Worm (Caenorhabditis elegans) whole organism, L3 larva: ENCODE data around the gene C15B12.4.

Experiments
- ZK546.5 ChIP-seq: sonication (generic microtip); optimal IDR thresholded peaks from 2 replicates; lab custom pipeline; 2017; ENCODE audit warnings: missing biosample characterization, missing genetic modification characterization
- aly-2 ChIP-seq: fragments of 150-350 bp; optimal IDR thresholded peaks from 2 replicates; lab custom pipeline; 2014; ENCODE audit warnings: missing biosample characterization, missing genetic modification characterization
- ceh-16 ChIP-seq: sonication (generic microtip); optimal IDR thresholded peaks from 2 replicates; lab custom pipeline; 2017; ENCODE audit warnings: missing biosample characterization, missing genetic modification characterization
- ceh-28 ChIP-seq: fragments of 150-350 bp; optimal IDR thresholded peaks from 2 replicates; lab custom pipeline; 2014; ENCODE audit warnings: missing biosample characterization, missing genetic modification reagents, missing genetic modification characterization
- ceh-82 ChIP-seq: fragments of 150-350 bp; optimal IDR thresholded peaks from 2 replicates; lab custom pipeline; 2014; ENCODE audit warnings: missing biosample characterization, missing genetic modification characterization
- ceh-9 ChIP-seq: sonication (generic microtip); optimal IDR thresholded peaks from 2 replicates; lab custom pipeline; 2018; ENCODE audit warnings: missing biosample characterization, missing genetic modification characterization
- egl-27 ChIP-seq: sonication (generic microtip); optimal IDR thresholded peaks from 4 replicates; lab custom pipeline; 2017; ENCODE audit warnings: missing biosample characterization, missing genetic modification reagents, missing genetic modification characterization
- elt-1 ChIP-seq: fragments of 150-350 bp; optimal IDR thresholded peaks from 2 replicates; lab custom pipeline; 2014; ENCODE audit warnings: missing biosample characterization, missing genetic modification characterization
- elt-2 ChIP-seq: sonication (generic microtip); optimal IDR thresholded peaks from 2 replicates; lab custom pipeline; 2016; ENCODE audit warnings: missing genetic modification reagents, mild to moderate bottlenecking, missing genetic modification characterization, missing compliant biosample characterization
- elt-3 ChIP-seq, 3 experiments: fragments of 150-350 bp in 1 of 3; sonication (generic microtip) in 2 of 3; optimal IDR thresholded peaks; 2 replicates in 2 of 3; 4 replicates in 1 of 3; lab custom pipeline; 2014 to 2017; ENCODE audit warnings: missing biosample characterization in 3 of 3, missing genetic modification characterization in 3 of 3
- eor-1 ChIP-seq, 2 experiments: fragments of 150-350 bp; optimal IDR thresholded peaks; 2 replicates each; lab custom pipeline; 2014 to 2018; ENCODE audit warnings: missing biosample characterization in 2 of 2, missing genetic modification characterization in 2 of 2
- fkh-10 ChIP-seq: sonication (generic microtip); optimal IDR thresholded peaks from 2 replicates; lab custom pipeline; 2017; ENCODE audit warnings: missing biosample characterization, missing genetic modification reagents, missing genetic modification characterization
- fos-1 ChIP-seq: fragments of 150-350 bp; optimal IDR thresholded peaks from 2 replicates; lab custom pipeline; 2014; ENCODE audit warnings: missing biosample characterization, missing genetic modification characterization
- jun-1 ChIP-seq: fragments of 150-350 bp; optimal IDR thresholded peaks from 2 replicates; lab custom pipeline; 2014; ENCODE audit warnings: missing biosample characterization, missing genetic modification reagents, missing genetic modification characterization
- lin-15B ChIP-seq: fragments of 150-350 bp; optimal IDR thresholded peaks from 2 replicates; lab custom pipeline; 2014; ENCODE audit warnings: missing biosample characterization, missing genetic modification characterization
- lin-39 ChIP-seq: fragments of 150-350 bp; optimal IDR thresholded peaks from 2 replicates; lab custom pipeline; 2018; ENCODE audit warnings: missing biosample characterization, missing genetic modification reagents, missing genetic modification characterization
- lsy-12 ChIP-seq: sonication (generic microtip); optimal IDR thresholded peaks from 2 replicates; lab custom pipeline; 2016; ENCODE audit warnings: mild to moderate bottlenecking, missing genetic modification characterization, missing compliant biosample characterization
- mdl-1 ChIP-seq: fragments of 150-350 bp; optimal IDR thresholded peaks from 2 replicates; lab custom pipeline; 2014; ENCODE audit warnings: missing biosample characterization, missing genetic modification characterization
- mml-1 ChIP-seq: fragments of 150-350 bp; sonication (generic microtip); optimal IDR thresholded peaks from 3 replicates; lab custom pipeline; 2014; ENCODE audit warnings: missing biosample characterization, missing genetic modification characterization
- nfya-1 ChIP-seq: sonication (generic microtip); optimal IDR thresholded peaks from 2 replicates; lab custom pipeline; 2017; ENCODE audit warnings: missing genetic modification characterization, mild to moderate bottlenecking, missing compliant biosample characterization, antibody characterized with exemption, moderate library complexity; ENCODE audit not compliant: insufficient read depth
- nhr-11 ChIP-seq: fragments of 150-350 bp; optimal IDR thresholded peaks from 2 replicates; lab custom pipeline; 2014; ENCODE audit warnings: missing biosample characterization, missing genetic modification characterization
- nhr-23 ChIP-seq: fragments of 150-350 bp; optimal IDR thresholded peaks from 2 replicates; lab custom pipeline; 2014; ENCODE audit warnings: missing biosample characterization, missing genetic modification reagents, missing genetic modification characterization
- nhr-237 ChIP-seq: fragments of 150-350 bp; optimal IDR thresholded peaks from 2 replicates; lab custom pipeline; 2014; ENCODE audit warnings: missing biosample characterization, missing genetic modification characterization
- nhr-25 ChIP-seq: sonication (generic microtip); optimal IDR thresholded peaks from 2 replicates; lab custom pipeline; 2017; ENCODE audit warnings: missing biosample characterization, missing genetic modification characterization
- nhr-28 ChIP-seq: fragments of 150-350 bp; optimal IDR thresholded peaks from 2 replicates; lab custom pipeline; 2014; ENCODE audit warnings: missing biosample characterization, missing genetic modification characterization
- nhr-43 ChIP-seq: sonication (generic microtip); optimal IDR thresholded peaks from 2 replicates; lab custom pipeline; 2016; ENCODE audit warnings: mild to moderate bottlenecking, missing genetic modification characterization, missing compliant biosample characterization; ENCODE audit not compliant: poor library complexity, severe bottlenecking
- nhr-77 ChIP-seq: fragments of 150-350 bp; optimal IDR thresholded peaks from 2 replicates; lab custom pipeline; 2014; ENCODE audit warnings: missing biosample characterization, missing genetic modification characterization
- pha-4 ChIP-seq: fragments of 150-350 bp; optimal IDR thresholded peaks from 2 replicates; lab custom pipeline; 2014; ENCODE audit warnings: missing biosample characterization, missing genetic modification reagents, missing genetic modification characterization
- pqm-1 ChIP-seq: fragments of 150-350 bp; optimal IDR thresholded peaks from 2 replicates; lab custom pipeline; 2017; ENCODE audit warnings: missing biosample characterization, missing genetic modification characterization, inconsistent platforms
- sea-2 ChIP-seq: fragments of 150-350 bp; sonication (generic microtip); optimal IDR thresholded peaks from 4 replicates; lab custom pipeline; 2014; ENCODE audit warnings: missing biosample characterization, missing genetic modification reagents, missing genetic modification characterization
- skn-1 ChIP-seq: fragments of 150-350 bp; optimal IDR thresholded peaks from 2 replicates; lab custom pipeline; 2014; ENCODE audit warnings: missing biosample characterization, missing genetic modification characterization
- snpc-4 ChIP-seq: fragments of 150-350 bp; optimal IDR thresholded peaks from 2 replicates; lab custom pipeline; 2014; ENCODE audit warnings: missing biosample characterization, missing genetic modification characterization
- tbx-2 ChIP-seq: sonication (generic microtip); optimal IDR thresholded peaks from 2 replicates; lab custom pipeline; 2016; ENCODE audit warnings: mild to moderate bottlenecking, missing genetic modification characterization, missing compliant biosample characterization
- unc-39 ChIP-seq: sonication (generic microtip); optimal IDR thresholded peaks from 4 replicates; lab custom pipeline; 2017; ENCODE audit warnings: missing biosample characterization, missing genetic modification characterization
- unc-62 ChIP-seq: fragments of 150-350 bp; sonication (generic microtip); optimal IDR thresholded peaks from 4 replicates; lab custom pipeline; 2014; ENCODE audit warnings: missing biosample characterization, missing genetic modification reagents, missing genetic modification characterization
- zag-1 ChIP-seq: fragments of 150-350 bp; optimal IDR thresholded peaks from 2 replicates; lab custom pipeline; 2014; ENCODE audit warnings: missing biosample characterization, missing genetic modification characterization
- ztf-4 ChIP-seq: fragments of 150-350 bp; optimal IDR thresholded peaks from 2 replicates; lab custom pipeline; 2014; ENCODE audit warnings: missing biosample characterization, missing genetic modification characterization

The C15B12.4 gene

ce11 chrX:6518537-6518936, 45.0 kb upstream of the C15B12.4 start, which contains the start of gene ets-4:
Gene ets-4, plus strand, starts transcription at chrX:6518883.
- TF ChIP-seq pha-4 (tag; lab: Kevin White, UChicago) (peak; percentile 43), ceh-28 (tag; lab: Kevin White, UChicago) (peak; percentile 39), fkh-10 (GFP tag; lab: Kevin White, UChicago) (no peak), pqm-1 (peak; percentile 97), elt-2 (tag; lab: Kevin White, UChicago) (peak; percentile 99), ztf-4 (tag; lab: Kevin White, UChicago) (no peak), skn-1 (tag; lab: Kevin White, UChicago) (no peak), nhr-23 (tag; lab: Kevin White, UChicago) (no peak), ceh-16 (tag; lab: Kevin White, UChicago) (no peak), jun-1 (tag; lab: Kevin White, UChicago) (peak; percentile 48), lin-15B (tag; lab: Kevin White, UChicago) (no peak), eor-1 (tag; optimal IDR thresholded peaks at IDR 0.05; lab: Kevin White, UChicago) (no peak), nhr-28 (tag; lab: Kevin White, UChicago) (no peak), fos-1 (no peak), unc-39 (tag; lab: Kevin White, UChicago) (no peak)
- TF ChIP-seq, all 47 proteins: peak for 5

ce11 chrX:6517025-6517770, 43.6 kb upstream of the C15B12.4 start:
- TF ChIP-seq ZK546.5 (tag; lab: Kevin White, UChicago) (no peak), elt-2 (tag; lab: Kevin White, UChicago) (peak; percentile 96), lin-39 (tag; lab: Kevin White, UChicago) (no peak), ceh-82 (tag; lab: Kevin White, UChicago) (no peak), lin-15B (tag; lab: Kevin White, UChicago) (no peak), tbx-2 (tag; lab: Kevin White, UChicago) (no peak), unc-62 (GFP tag; lab: Kevin White, UChicago) (no peak), ceh-16 (tag; lab: Kevin White, UChicago) (no peak), pqm-1 (peak; percentile 22), aly-2 (tag; lab: Kevin White, UChicago) (no peak), egl-27 (tag; lab: Kevin White, UChicago) (no peak), mdl-1 (tag; lab: Kevin White, UChicago) (no peak), mml-1 (tag; lab: Kevin White, UChicago) (no peak), skn-1 (tag; lab: Kevin White, UChicago) (peak; percentile 47), nhr-237 (tag; lab: Kevin White, UChicago) (no peak), pha-4 (tag; lab: Kevin White, UChicago) (peak; percentile 2), sea-2 (GFP tag; lab: Kevin White, UChicago) (no peak)

- TF ChIP-seq ztf-4 (tag; lab: Kevin White, UChicago), result no peak
- no peak for TF ChIP-seq nhr-77 (tag; lab: Kevin White, UChicago)
- TF ChIP-seq nhr-11 (tag; lab: Kevin White, UChicago), result no peak
- peak; percentile 95 for TF ChIP-seq nhr-23 (tag; lab: Kevin White, UChicago)
- no peak for TF ChIP-seq pha-4 (tag; lab: Kevin White, UChicago)
- TF ChIP-seq unc-62 (GFP tag; lab: Kevin White, UChicago), result peak; percentile 10
- no peak for TF ChIP-seq elt-1 (tag; lab: Kevin White, UChicago)
- TF ChIP-seq fkh-10 (GFP tag; lab: Kevin White, UChicago), result no peak
- TF ChIP-seq nhr-43, result peak; percentile 28
- no peak for TF ChIP-seq ceh-9 (tag; lab: Kevin White, UChicago)
- TF ChIP-seq zag-1 (tag; lab: Kevin White, UChicago), result no peak
- peak; percentile 78 for TF ChIP-seq nhr-25 (tag; lab: Kevin White, UChicago)
- TF ChIP-seq pqm-1, result no peak
- TF ChIP-seq lsy-12 (tag; lab: Kevin White, UChicago), result no peak
- no peak for TF ChIP-seq egl-27 (tag; lab: Kevin White, UChicago)
Observed at ce11 chrX:6515267-6515666, 41.7 kb upstream of the C15B12.4 start.

- TF ChIP-seq egl-27 (tag; lab: Kevin White, UChicago) (no peak), elt-1 (tag; lab: Kevin White, UChicago) (no peak), tbx-2 (tag; lab: Kevin White, UChicago) (no peak), ceh-28 (tag; lab: Kevin White, UChicago) (no peak), eor-1 (tag; optimal IDR thresholded peaks at IDR 0.05; lab: Kevin White, UChicago) (no peak), zag-1 (tag; lab: Kevin White, UChicago) (no peak), fkh-10 (GFP tag; lab: Kevin White, UChicago) (no peak), ceh-16 (tag; lab: Kevin White, UChicago) (no peak), elt-2 (tag; lab: Kevin White, UChicago) (peak; percentile 47), unc-62 (GFP tag; lab: Kevin White, UChicago) (no peak), fos-1 (no peak), elt-3 (tag; optimal IDR thresholded peaks at IDR 0.05; lab: Kevin White, UChicago) (peak in 1 of 3 experiments; percentile 32), jun-1 (tag; lab: Kevin White, UChicago) (no peak), snpc-4 (tag; lab: Kevin White, UChicago) (no peak), ceh-9 (tag; lab: Kevin White, UChicago) (no peak), nfya-1 (tag; lab: Kevin White, UChicago) (no peak), pqm-1 (no peak), nhr-23 (tag; lab: Kevin White, UChicago) (peak; percentile 61), unc-39 (tag; lab: Kevin White, UChicago) (no peak)
Observed at ce11 chrX:6514466-6514865, 40.9 kb upstream of the C15B12.4 start.
